Fruit fly (Drosophila melanogaster) whole organism, prepupa: ENCODE data around the gene ase.
A peak's percentile ranks its signal among the peaks of the same experiment; 100 is the strongest.

Experiments used
- Blimp-1 ChIP-seq: fragments of 200-800 bp; sonication (Bioruptor generic); optimal IDR thresholded peaks from 3 replicates; lab custom pipeline; 2017; ENCODE audit warnings: missing biosample characterization, missing genetic modification characterization, mild to moderate bottlenecking, moderate library complexity, missing genetic modification reagents
- CG10631 ChIP-seq: fragments of 200-800 bp; sonication (Bioruptor generic); optimal IDR thresholded peaks from 2 replicates; lab custom pipeline; 2016; ENCODE audit warnings: missing biosample characterization, missing genetic modification characterization
- CG10669 ChIP-seq: fragments of 200-800 bp; sonication (Bioruptor generic); optimal IDR thresholded peaks from 3 replicates; lab custom pipeline; 2018; ENCODE audit warnings: missing biosample characterization, mild to moderate bottlenecking, missing genetic modification characterization, moderate library complexity
- CG11294 ChIP-seq: fragments of 200-800 bp; sonication (Bioruptor generic); IDR thresholded peaks from 2 replicates; pipeline ENCODE4 v1.3.6; 2022; ENCODE audit warnings: missing biosample characterization, missing genetic modification characterization
- CG11762 ChIP-seq: fragments of 200-800 bp; sonication (Bioruptor generic); optimal IDR thresholded peaks from 3 replicates; lab custom pipeline; 2016; ENCODE audit warnings: missing biosample characterization, missing genetic modification characterization; ENCODE audit not compliant: insufficient read depth
- CG11902 ChIP-seq: fragments of 200-800 bp; sonication (Bioruptor generic); optimal IDR thresholded peaks from 3 replicates; lab custom pipeline; 2016; ENCODE audit warnings: missing biosample characterization, missing genetic modification characterization
- CG15336 ChIP-seq: fragments of 200-800 bp; sonication (Bioruptor generic); IDR thresholded peaks from 2 replicates; pipeline ENCODE4 v1.3.6; 2022; ENCODE audit warnings: missing biosample characterization, missing genetic modification characterization
- CG1621 ChIP-seq: fragments of 200-800 bp; sonication (Bioruptor generic); optimal IDR thresholded peaks from 3 replicates; lab custom pipeline; 2018; ENCODE audit warnings: missing biosample characterization, mild to moderate bottlenecking, missing genetic modification characterization
- CG16779 ChIP-seq: fragments of 200-800 bp; sonication (Bioruptor generic); optimal IDR thresholded peaks from 3 replicates; lab custom pipeline; 2017; ENCODE audit warnings: missing biosample characterization, mild to moderate bottlenecking, missing genetic modification characterization
- CG3032 ChIP-seq: fragments of 200-800 bp; optimal IDR thresholded peaks from 2 replicates; lab custom pipeline; 2019; ENCODE audit warnings: missing biosample characterization, mild to moderate bottlenecking, missing genetic modification characterization, moderate library complexity
- CG31627 ChIP-seq: fragments of 200-800 bp; sonication (Bioruptor generic); optimal IDR thresholded peaks from 3 replicates; lab custom pipeline; 2016; ENCODE audit warnings: missing biosample characterization, missing genetic modification characterization
- CG32006 ChIP-seq: fragments of 200-800 bp; sonication (Bioruptor generic); optimal IDR thresholded peaks from 3 replicates; lab custom pipeline; 2017; ENCODE audit warnings: missing biosample characterization, mild to moderate bottlenecking, missing genetic modification characterization
- CG34406 ChIP-seq: fragments of 200-800 bp; sonication (Bioruptor generic); optimal IDR thresholded peaks from 3 replicates; lab custom pipeline; 2016; ENCODE audit warnings: missing biosample characterization, missing genetic modification characterization
- CG3919 ChIP-seq: fragments of 200-800 bp; sonication (Bioruptor generic); optimal IDR thresholded peaks from 3 replicates; lab custom pipeline; 2016; ENCODE audit warnings: missing biosample characterization, missing genetic modification characterization
- CG4318 ChIP-seq: fragments of 200-800 bp; sonication (Bioruptor generic); optimal IDR thresholded peaks from 3 replicates; lab custom pipeline; 2017; ENCODE audit warnings: missing biosample characterization, mild to moderate bottlenecking, missing genetic modification characterization
- CG6163 ChIP-seq: fragments of 200-800 bp; sonication (Bioruptor generic); IDR thresholded peaks from 3 replicates; pipeline ENCODE4 v1.3.6; 2022; ENCODE audit warnings: missing biosample characterization, missing genetic modification characterization
- CG6276 ChIP-seq: fragments of 200-800 bp; sonication (Bioruptor generic); optimal IDR thresholded peaks from 2 replicates; lab custom pipeline; 2017; ENCODE audit warnings: missing biosample characterization, mild to moderate bottlenecking, missing genetic modification characterization
- CG6792 ChIP-seq: fragments of 200-800 bp; sonication (Bioruptor generic); optimal IDR thresholded peaks from 3 replicates; lab custom pipeline; 2016; ENCODE audit warnings: missing biosample characterization, missing genetic modification characterization
- CG6854 ChIP-seq: fragments of 200-800 bp; sonication (Bioruptor generic); optimal IDR thresholded peaks from 2 replicates; lab custom pipeline; 2017; ENCODE audit warnings: missing biosample characterization, mild to moderate bottlenecking, missing genetic modification characterization
- CG7368 ChIP-seq: fragments of 200-800 bp; sonication (Bioruptor generic); optimal IDR thresholded peaks from 3 replicates; lab custom pipeline; 2016; ENCODE audit warnings: missing biosample characterization, missing genetic modification characterization
- CG8119 ChIP-seq: fragments of 200-800 bp; sonication (Bioruptor generic); IDR thresholded peaks from 3 replicates; pipeline ENCODE4 v1.3.6; 2022; ENCODE audit warnings: missing biosample characterization, missing genetic modification characterization
- CG8319 ChIP-seq: fragments of 200-800 bp; sonication (Bioruptor generic); optimal IDR thresholded peaks from 3 replicates; lab custom pipeline; 2016; ENCODE audit warnings: missing biosample characterization, missing genetic modification characterization
- CG9139 ChIP-seq: fragments of 200-800 bp; sonication (Bioruptor generic); optimal IDR thresholded peaks from 3 replicates; lab custom pipeline; 2017; ENCODE audit warnings: missing biosample characterization, mild to moderate bottlenecking, missing genetic modification characterization
- Eip75B ChIP-seq: fragments of 200-800 bp; sonication (Bioruptor generic); optimal IDR thresholded peaks from 3 replicates; lab custom pipeline; 2016; ENCODE audit warnings: missing biosample characterization, missing genetic modification characterization
- Eip78C ChIP-seq: fragments of 200-800 bp; sonication (Bioruptor generic); peaks from one replicate; lab custom pipeline; 2016; ENCODE audit warnings: missing biosample characterization, missing genetic modification characterization
- Eip93F ChIP-seq: fragments of 200-800 bp; sonication (Bioruptor generic); optimal IDR thresholded peaks from 2 replicates; lab custom pipeline; 2016; ENCODE audit warnings: missing biosample characterization, mild to moderate bottlenecking, missing genetic modification characterization
- Ets21C ChIP-seq: fragments of 200-800 bp; sonication (Bioruptor generic); optimal IDR thresholded peaks from 3 replicates; lab custom pipeline; 2016; ENCODE audit warnings: missing biosample characterization, missing genetic modification characterization
- Ets96B ChIP-seq: fragments of 200-800 bp; optimal IDR thresholded peaks from 2 replicates; lab custom pipeline; 2019; ENCODE audit warnings: missing biosample characterization, mild to moderate bottlenecking, missing genetic modification characterization, moderate library complexity
- Gug ChIP-seq: fragments of 200-800 bp; sonication (Bioruptor generic); IDR thresholded peaks from 2 replicates; pipeline ENCODE4 v1.3.6; 2022; ENCODE audit warnings: missing biosample characterization, missing genetic modification characterization
- Hr38 ChIP-seq: sonication (Bioruptor generic); optimal IDR thresholded peaks from 2 replicates; lab custom pipeline; 2016; ENCODE audit warnings: missing biosample characterization, missing genetic modification characterization
- Hr4 ChIP-seq: fragments of 200-800 bp; sonication (Bioruptor generic); optimal IDR thresholded peaks from 3 replicates; lab custom pipeline; 2016; ENCODE audit warnings: missing biosample characterization, missing genetic modification characterization
- Lpt ChIP-seq: fragments of 200-800 bp; sonication (Bioruptor generic); optimal IDR thresholded peaks from 3 replicates; lab custom pipeline; 2016; ENCODE audit warnings: missing biosample characterization, missing genetic modification characterization
- Met ChIP-seq: fragments of 200-800 bp; sonication (Bioruptor generic); optimal IDR thresholded peaks from 3 replicates; lab custom pipeline; 2016; ENCODE audit warnings: missing biosample characterization, missing genetic modification characterization
- OdsH ChIP-seq: fragments of 200-800 bp; sonication (Bioruptor generic); optimal IDR thresholded peaks from 3 replicates; lab custom pipeline; 2016; ENCODE audit warnings: missing biosample characterization, missing genetic modification characterization
- Smox ChIP-seq: fragments of 200-800 bp; sonication (Bioruptor generic); optimal IDR thresholded peaks from 3 replicates; lab custom pipeline; 2016; ENCODE audit warnings: missing biosample characterization, missing genetic modification characterization
- Sox14 ChIP-seq: fragments of 200-800 bp; sonication (Bioruptor generic); optimal IDR thresholded peaks from 3 replicates; lab custom pipeline; 2016; ENCODE audit warnings: missing biosample characterization, missing genetic modification characterization
- Sox15 ChIP-seq: fragments of 200-800 bp; sonication (Bioruptor generic); optimal IDR thresholded peaks from 3 replicates; lab custom pipeline; 2016; ENCODE audit warnings: missing biosample characterization, missing genetic modification characterization
- achi ChIP-seq: fragments of 200-800 bp; sonication (Bioruptor generic); optimal IDR thresholded peaks from 3 replicates; lab custom pipeline; 2016; ENCODE audit warnings: missing biosample characterization, missing genetic modification characterization
- acj6 ChIP-seq: fragments of 200-800 bp; sonication (Bioruptor generic); optimal IDR thresholded peaks from 3 replicates; lab custom pipeline; 2016; ENCODE audit warnings: missing biosample characterization, missing genetic modification characterization
- dac ChIP-seq: fragments of 200-800 bp; sonication (Bioruptor generic); optimal IDR thresholded peaks from 2 replicates; lab custom pipeline; 2017; ENCODE audit warnings: missing biosample characterization, mild to moderate bottlenecking, missing genetic modification characterization
- eg ChIP-seq: fragments of 200-800 bp; sonication (Bioruptor generic); IDR thresholded peaks from 3 replicates; pipeline ENCODE4 v1.3.6; 2022; ENCODE audit warnings: missing biosample characterization, missing genetic modification characterization
- esn ChIP-seq: fragments of 200-800 bp; sonication (Bioruptor generic); optimal IDR thresholded peaks from 2 replicates; lab custom pipeline; 2016; ENCODE audit warnings: missing biosample characterization, mild to moderate bottlenecking, missing genetic modification characterization, moderate library complexity
- fd59A ChIP-seq: fragments of 200-800 bp; sonication (Bioruptor generic); optimal IDR thresholded peaks from 2 replicates; lab custom pipeline; 2017; ENCODE audit warnings: missing biosample characterization, mild to moderate bottlenecking, missing genetic modification characterization, missing genetic modification reagents
- fd85E ChIP-seq: fragments of 200-800 bp; sonication (Bioruptor generic); optimal IDR thresholded peaks from 3 replicates; lab custom pipeline; 2016; ENCODE audit warnings: missing biosample characterization, missing genetic modification characterization
- fkh ChIP-seq: fragments of 200-800 bp; sonication (Bioruptor generic); optimal IDR thresholded peaks from 3 replicates; lab custom pipeline; 2017; ENCODE audit warnings: missing biosample characterization, mild to moderate bottlenecking, missing genetic modification characterization, moderate library complexity
- lz ChIP-seq: fragments of 200-800 bp; sonication (Bioruptor generic); optimal IDR thresholded peaks from 3 replicates; lab custom pipeline; 2016; ENCODE audit warnings: missing biosample characterization, missing genetic modification characterization
- net ChIP-seq: fragments of 200-800 bp; sonication (Bioruptor generic); optimal IDR thresholded peaks from 3 replicates; lab custom pipeline; 2016; ENCODE audit warnings: missing biosample characterization, missing genetic modification characterization
- salr ChIP-seq, 2 experiments: fragments of 200-800 bp; sonication (Bioruptor generic); optimal IDR thresholded peaks; 3 replicates each; lab custom pipeline; 2016 to 2018; ENCODE audit warnings: missing biosample characterization in 2 of 2, missing genetic modification characterization in 2 of 2, mild to moderate bottlenecking in 1 of 2
- ss ChIP-seq, 2 experiments: fragments of 200-800 bp; sonication (Bioruptor generic); optimal IDR thresholded peaks; 2 replicates in 1 of 2; 3 replicates in 1 of 2; lab custom pipeline; 2017 to 2018; ENCODE audit warnings: mild to moderate bottlenecking in 2 of 2, missing biosample characterization in 2 of 2, missing genetic modification characterization in 2 of 2, moderate library complexity in 1 of 2
- svp ChIP-seq: fragments of 200-800 bp; sonication (Bioruptor generic); peaks from one replicate; lab custom pipeline; 2016; ENCODE audit warnings: missing biosample characterization, missing genetic modification characterization
- vri ChIP-seq: fragments of 200-800 bp; sonication (Bioruptor generic); optimal IDR thresholded peaks from 3 replicates; lab custom pipeline; 2016; ENCODE audit warnings: missing biosample characterization, mild to moderate bottlenecking, missing genetic modification characterization

The ase gene

dm6 chrX:443981-444550 lies 16.5 kb upstream of the ase start (continued):
- TF ChIP-seq Smox (GFP tag; lab: Kevin White, UChicago) (peak; percentile 50), Hr4 (GFP tag; lab: Kevin White, UChicago) (no peak), CG10669 (peak; percentile 77), CG10631 (peak; percentile 77), Sox14 (peak; percentile 60), Gug (GFP tag; lab: Robert Waterston, UW) (no peak), net (GFP tag; lab: Kevin White, UChicago) (peak; percentile 44), CG15336 (GFP tag; lab: Robert Waterston, UW) (no peak; the same call in 1 of the 2 replicates), vri (GFP tag; lab: Kevin White, UChicago) (peak; percentile 39)
- TF ChIP-seq, all 60 proteins: peak for 46

- peak; percentile 4 for TF ChIP-seq CG7368
- no peak for TF ChIP-seq Gug (GFP tag; lab: Robert Waterston, UW)
- no peak for TF ChIP-seq salr (GFP tag; optimal IDR thresholded peaks at IDR 0.05; lab: Kevin White, UChicago)
- TF ChIP-seq CG6854 (GFP tag; lab: Kevin White, UChicago) = no peak
- no peak for TF ChIP-seq CG6163 (GFP tag; lab: Robert Waterston, UW)
- TF ChIP-seq Hr38 (GFP tag; lab: Kevin White, UChicago) = no peak
- peak; percentile 37 for TF ChIP-seq acj6 (GFP tag; lab: Kevin White, UChicago)
- TF ChIP-seq lz (GFP tag; lab: Kevin White, UChicago) = peak; percentile 36
- peak; percentile 6 for TF ChIP-seq Sox15 (GFP tag; lab: Kevin White, UChicago)
- peak; percentile 2 for TF ChIP-seq achi (GFP tag; lab: Kevin White, UChicago)
- no peak for TF ChIP-seq CG32006 (GFP tag; lab: Kevin White, UChicago)
- TF ChIP-seq CG8319 (GFP tag; lab: Kevin White, UChicago) = no peak
- peak; percentile 23 for TF ChIP-seq fd59A (GFP tag; lab: Kevin White, UChicago)
- no peak for TF ChIP-seq CG16779
- peak; percentile 6 for TF ChIP-seq OdsH (GFP tag; lab: Kevin White, UChicago)
- peak; percentile 80 for TF ChIP-seq svp (GFP tag; lab: Kevin White, UChicago)
- TF ChIP-seq CG4318 (GFP tag; lab: Kevin White, UChicago) = no peak
- peak; percentile 51 for TF ChIP-seq CG3032 (tag; lab: Kevin White, UChicago)
- TF ChIP-seq Ets21C (GFP tag; lab: Kevin White, UChicago) = no peak
- TF ChIP-seq Eip78C = peak; percentile 84
- no peak for TF ChIP-seq dac (GFP tag; lab: Kevin White, UChicago)
- TF ChIP-seq Met = peak; percentile 43
- TF ChIP-seq CG9139 = no peak
- TF ChIP-seq esn (GFP tag; lab: Kevin White, UChicago) = peak; percentile 47
- peak; percentile 46 for TF ChIP-seq CG10669
- TF ChIP-seq CG6276 (GFP tag; lab: Kevin White, UChicago) = no peak
- peak; percentile 32 to 53 for TF ChIP-seq ss (GFP tag; optimal IDR thresholded peaks at IDR 0.05; lab: Kevin White, UChicago)
- no peak for TF ChIP-seq Blimp-1
- no peak for TF ChIP-seq CG11762 (GFP tag; lab: Kevin White, UChicago)
- no peak for TF ChIP-seq Eip93F
- TF ChIP-seq CG15336 (GFP tag; lab: Robert Waterston, UW) = no peak
- TF ChIP-seq eg (GFP tag; lab: Robert Waterston, UW) = no peak
- TF ChIP-seq CG11902 = no peak
- peak; percentile 41 for TF ChIP-seq CG6792 (GFP tag; lab: Kevin White, UChicago)
- TF ChIP-seq CG8119 (GFP tag; lab: Robert Waterston, UW) = no peak
- peak; percentile 5 for TF ChIP-seq CG34406
- TF ChIP-seq CG1621 (tag; lab: Kevin White, UChicago) = no peak
- peak; percentile 9 for TF ChIP-seq CG3919 (GFP tag; lab: Kevin White, UChicago)
- TF ChIP-seq CG11294 (GFP tag; lab: Robert Waterston, UW) = no peak
- no peak for TF ChIP-seq fd85E
- peak; percentile 30 for TF ChIP-seq Ets96B
- TF ChIP-seq Lpt (GFP tag; lab: Kevin White, UChicago) = no peak
- no peak for TF ChIP-seq Eip75B (GFP tag; lab: Kevin White, UChicago)
- TF ChIP-seq fkh (GFP tag; lab: Kevin White, UChicago) = no peak
- TF ChIP-seq CG31627 = peak; percentile 44
Observed at dm6 chrX:446002-446401, 14.5 kb upstream of the ase start.
